Worm (Caenorhabditis elegans) whole organism, L2 larva: ENCODE results near the gene best-22.

ENCODE experiments used
- elt-3 ChIP-seq: sonication (generic microtip); optimal IDR thresholded peaks from 2 replicates; lab custom pipeline; 2017; ENCODE audit warnings: missing biosample characterization, missing genetic modification characterization
- nhr-23 ChIP-seq: fragments of 150-350 bp; optimal IDR thresholded peaks from 2 replicates; lab custom pipeline; 2014; ENCODE audit warnings: missing biosample characterization, missing genetic modification reagents, missing genetic modification characterization
- zag-1 ChIP-seq: fragments of 150-350 bp; optimal IDR thresholded peaks from 2 replicates; lab custom pipeline; 2014; ENCODE audit warnings: missing biosample characterization, missing genetic modification characterization

- TF ChIP-seq zag-1 (tag; lab: Kevin White, UChicago) (no peak), nhr-23 (tag; lab: Kevin White, UChicago) (no peak), elt-3 (no peak)
Observed at ce11 chrIV:12360742-12361195, 11.0 kb downstream of the best-22 start, which contains the start of gene sec-24.2.
